Fruit fly (Drosophila melanogaster) whole organism, embryonic: ENCODE results near the gene CG32413.

Experiments
- Adf1 ChIP-seq: fragments of 200-800 bp; sonication (Bioruptor generic); IDR thresholded peaks from 2 replicates; pipeline ENCODE4 v1.3.6; 2022; ENCODE audit warnings: missing biosample characterization, missing genetic modification characterization
- BEAF-32 ChIP-seq: fragments of 200-800 bp; sonication (Bioruptor generic); optimal IDR thresholded peaks from 3 replicates; lab custom pipeline; 2017; ENCODE audit warnings: missing biosample characterization, missing genetic modification characterization, mild to moderate bottlenecking, moderate library complexity, missing genetic modification reagents
- CG10431 ChIP-seq: fragments of 200-800 bp; sonication (Bioruptor generic); optimal IDR thresholded peaks from 3 replicates; lab custom pipeline; 2018; ENCODE audit warnings: missing biosample characterization, mild to moderate bottlenecking, missing genetic modification characterization
- CG10543 ChIP-seq: fragments of 200-800 bp; sonication (Bioruptor generic); optimal IDR thresholded peaks from 3 replicates; lab custom pipeline; 2017; ENCODE audit warnings: missing biosample characterization, mild to moderate bottlenecking, missing genetic modification characterization, moderate library complexity
- CG10979 ChIP-seq: fragments of 200-800 bp; sonication (Bioruptor generic); optimal IDR thresholded peaks from 2 replicates; lab custom pipeline; 2018; ENCODE audit warnings: missing biosample characterization, mild to moderate bottlenecking, missing genetic modification characterization, moderate library complexity
- CG11093 ChIP-seq: fragments of 200-800 bp; sonication (Bioruptor generic); IDR thresholded peaks from 3 replicates; pipeline ENCODE4 v1.3.6; 2022; ENCODE audit warnings: missing biosample characterization, missing genetic modification characterization
- CG11398 ChIP-seq: fragments of 200-800 bp; sonication (Bioruptor generic); optimal IDR thresholded peaks from 2 replicates; lab custom pipeline; 2016; ENCODE audit warnings: missing biosample characterization, missing genetic modification characterization
- CG12236 ChIP-seq: fragments of 200-800 bp; sonication (Bioruptor generic); optimal IDR thresholded peaks from 2 replicates; lab custom pipeline; 2016; ENCODE audit warnings: missing biosample characterization, missing genetic modification characterization
- CG13894 ChIP-seq: fragments of 200-800 bp; sonication (Bioruptor generic); optimal IDR thresholded peaks from 3 replicates; lab custom pipeline; 2018; ENCODE audit warnings: missing biosample characterization, mild to moderate bottlenecking, missing genetic modification characterization, moderate library complexity
- CG14860 ChIP-seq: fragments of 200-800 bp; sonication (Bioruptor generic); IDR thresholded peaks from 3 replicates; pipeline ENCODE4 v1.3.6; 2022; ENCODE audit warnings: missing biosample characterization, missing genetic modification characterization; ENCODE audit not compliant: partially characterized antibody
- CG15073 ChIP-seq: fragments of 200-800 bp; sonication (Bioruptor generic); optimal IDR thresholded peaks from 2 replicates; lab custom pipeline; 2016; ENCODE audit warnings: missing biosample characterization, missing genetic modification characterization
- CG1792 ChIP-seq: fragments of 200-800 bp; sonication (Bioruptor generic); optimal IDR thresholded peaks from 2 replicates; lab custom pipeline; 2016; ENCODE audit warnings: missing biosample characterization, missing genetic modification characterization
- CG2202 ChIP-seq: fragments of 200-800 bp; sonication (Bioruptor generic); optimal IDR thresholded peaks from 2 replicates; lab custom pipeline; 2018; ENCODE audit warnings: missing biosample characterization, mild to moderate bottlenecking, missing genetic modification characterization
- CG3065 ChIP-seq: fragments of 200-800 bp; sonication (Bioruptor generic); optimal IDR thresholded peaks from 2 replicates; lab custom pipeline; 2016; ENCODE audit warnings: missing biosample characterization, missing genetic modification characterization
- CG31388 ChIP-seq: fragments of 200-800 bp; sonication (Bioruptor generic); optimal IDR thresholded peaks from 2 replicates; lab custom pipeline; 2016; ENCODE audit warnings: missing biosample characterization, missing genetic modification characterization
- CG42726 ChIP-seq: fragments of 200-800 bp; sonication (Bioruptor generic); IDR thresholded peaks from 2 replicates; pipeline ENCODE4 v1.3.6; 2022; ENCODE audit warnings: missing biosample characterization, missing genetic modification characterization; ENCODE audit not compliant: partially characterized antibody
- CG4328 ChIP-seq: fragments of 200-800 bp; sonication (Bioruptor generic); optimal IDR thresholded peaks from 3 replicates; lab custom pipeline; 2017; ENCODE audit warnings: missing biosample characterization, missing genetic modification reagents, missing genetic modification characterization
- CG6175 ChIP-seq: fragments of 200-800 bp; sonication (Bioruptor generic); IDR thresholded peaks from 3 replicates; pipeline ENCODE4 v1.3.6; 2022; ENCODE audit warnings: missing biosample characterization, missing genetic modification characterization
- CG6791 ChIP-seq: fragments of 200-800 bp; sonication (Bioruptor generic); IDR thresholded peaks from 3 replicates; pipeline ENCODE4 v1.3.6; 2022; ENCODE audit warnings: missing biosample characterization, missing genetic modification characterization; ENCODE audit not compliant: partially characterized antibody
- Deaf1 ChIP-seq: fragments of 200-800 bp; optimal IDR thresholded peaks from 3 replicates; lab custom pipeline; 2019; ENCODE audit warnings: missing biosample characterization, mild to moderate bottlenecking, missing genetic modification characterization, moderate library complexity
- H15 ChIP-seq: fragments of 200-800 bp; sonication (Bioruptor generic); IDR thresholded peaks from 3 replicates; pipeline ENCODE4 v1.3.6; 2022; ENCODE audit warnings: missing biosample characterization, missing genetic modification characterization
- HLH54F ChIP-seq: fragments of 200-800 bp; sonication (Bioruptor generic); optimal IDR thresholded peaks from 3 replicates; lab custom pipeline; 2016; ENCODE audit warnings: missing biosample characterization, missing genetic modification characterization
- Hand ChIP-seq: fragments of 200-800 bp; sonication (Bioruptor generic); optimal IDR thresholded peaks from 2 replicates; lab custom pipeline; 2017; ENCODE audit warnings: mild to moderate bottlenecking, missing biosample characterization, missing genetic modification reagents, missing genetic modification characterization
- Lim3 ChIP-seq: fragments of 200-800 bp; sonication (Bioruptor generic); IDR thresholded peaks from 2 replicates; pipeline ENCODE4 v1.3.6; 2022; ENCODE audit warnings: missing biosample characterization, missing genetic modification characterization
- NK7.1 ChIP-seq: fragments of 200-800 bp; sonication (Bioruptor generic); optimal IDR thresholded peaks from 3 replicates; lab custom pipeline; 2016; ENCODE audit warnings: missing biosample characterization, missing genetic modification characterization
- Nf-YB ChIP-seq: fragments of 200-800 bp; sonication (Bioruptor generic); optimal IDR thresholded peaks from 3 replicates; lab custom pipeline; 2019; ENCODE audit warnings: missing biosample characterization, mild to moderate bottlenecking, missing genetic modification characterization, moderate library complexity
- Sin3A ChIP-seq: fragments of >200 bp; optimal IDR thresholded peaks from 2 replicates; lab custom pipeline; 2018
- Taf1 ChIP-seq: fragments of 200-800 bp; sonication (Bioruptor generic); IDR thresholded peaks from 2 replicates; pipeline ENCODE4 v1.3.6; 2022; ENCODE audit warnings: missing biosample characterization, missing genetic modification characterization
- ash1 ChIP-seq: fragments of 200-800 bp; sonication (Bioruptor generic); optimal IDR thresholded peaks from 2 replicates; lab custom pipeline; 2018; ENCODE audit warnings: missing biosample characterization, mild to moderate bottlenecking, missing genetic modification characterization
- ato ChIP-seq: fragments of 200-800 bp; sonication (Bioruptor generic); IDR thresholded peaks from 2 replicates; pipeline ENCODE4 v1.3.6; 2022; ENCODE audit warnings: missing biosample characterization, missing genetic modification characterization; ENCODE audit not compliant: partially characterized antibody
- chm ChIP-seq: fragments of 200-800 bp; sonication (Bioruptor generic); IDR thresholded peaks from 2 replicates; pipeline ENCODE4 v1.3.6; 2022; ENCODE audit warnings: missing biosample characterization, missing genetic modification characterization
- crc ChIP-seq: fragments of 200-800 bp; sonication (Bioruptor generic); optimal IDR thresholded peaks from 2 replicates; lab custom pipeline; 2016; ENCODE audit warnings: missing biosample characterization, missing genetic modification characterization
- esg ChIP-seq: fragments of 200-800 bp; sonication (Bioruptor generic); conservative IDR thresholded peaks from 2 replicates; pipeline ENCODE4 v1.3.6; 2022; ENCODE audit warnings: missing biosample characterization, missing genetic modification characterization
- gem ChIP-seq: fragments of 200-800 bp; sonication (Bioruptor generic); optimal IDR thresholded peaks from 2 replicates; lab custom pipeline; 2019; ENCODE audit warnings: missing biosample characterization, mild to moderate bottlenecking, missing genetic modification characterization, moderate library complexity
- ind ChIP-seq: fragments of 200-800 bp; sonication (Bioruptor generic); optimal IDR thresholded peaks from 3 replicates; lab custom pipeline; 2016; ENCODE audit warnings: missing biosample characterization, missing genetic modification characterization
- inv ChIP-seq: fragments of 200-800 bp; sonication (Bioruptor generic); IDR thresholded peaks from 2 replicates; pipeline ENCODE4 v1.3.6; 2022; ENCODE audit warnings: missing biosample characterization, missing genetic modification characterization; ENCODE audit not compliant: partially characterized antibody
- jing ChIP-seq: fragments of 200-800 bp; sonication (Bioruptor generic); optimal IDR thresholded peaks from 2 replicates; lab custom pipeline; 2018; ENCODE audit warnings: missing biosample characterization, mild to moderate bottlenecking, missing genetic modification characterization
- kah ChIP-seq: fragments of 200-800 bp; sonication (Bioruptor generic); optimal IDR thresholded peaks from 2 replicates; lab custom pipeline; 2018; ENCODE audit warnings: missing biosample characterization, mild to moderate bottlenecking, missing genetic modification characterization
- kay ChIP-seq: fragments of 200-800 bp; sonication (Bioruptor generic); optimal IDR thresholded peaks from 2 replicates; lab custom pipeline; 2016; ENCODE audit warnings: missing biosample characterization, missing genetic modification characterization
- onecut ChIP-seq: fragments of 200-800 bp; sonication (Bioruptor generic); IDR thresholded peaks from 2 replicates; pipeline ENCODE4 v1.3.6; 2022; ENCODE audit warnings: missing biosample characterization, missing genetic modification characterization
- pzg ChIP-seq: fragments of 200-800 bp; sonication (Bioruptor generic); optimal IDR thresholded peaks from 3 replicates; lab custom pipeline; 2018; ENCODE audit warnings: missing biosample characterization, mild to moderate bottlenecking, missing genetic modification characterization, moderate library complexity
- rib ChIP-seq: fragments of 200-800 bp; sonication (Bioruptor generic); IDR thresholded peaks from 2 replicates; pipeline ENCODE4 v1.3.6; 2022; ENCODE audit warnings: missing biosample characterization, missing genetic modification characterization
- sd ChIP-seq: fragments of 200-800 bp; sonication (Bioruptor generic); optimal IDR thresholded peaks from 3 replicates; lab custom pipeline; 2018; ENCODE audit warnings: missing biosample characterization, mild to moderate bottlenecking, missing genetic modification characterization, moderate library complexity
- sima ChIP-seq: fragments of 200-800 bp; sonication (Bioruptor generic); optimal IDR thresholded peaks from 2 replicates; lab custom pipeline; 2016; ENCODE audit warnings: missing biosample characterization, missing genetic modification characterization
- slp2 ChIP-seq: fragments of 200-800 bp; sonication (Bioruptor generic); optimal IDR thresholded peaks from 2 replicates; lab custom pipeline; 2016; ENCODE audit warnings: missing biosample characterization, missing genetic modification characterization
- sr ChIP-seq: fragments of 200-800 bp; sonication (Bioruptor generic); IDR thresholded peaks from 3 replicates; pipeline ENCODE4 v1.3.6; 2022; ENCODE audit warnings: missing biosample characterization, missing genetic modification characterization
- tgo ChIP-seq: fragments of 200-800 bp; sonication (Bioruptor generic); IDR thresholded peaks from 3 replicates; pipeline ENCODE4 v1.3.6; 2022; ENCODE audit warnings: missing biosample characterization, missing genetic modification characterization
- tin ChIP-seq: fragments of 200-800 bp; sonication (Bioruptor generic); optimal IDR thresholded peaks from 3 replicates; lab custom pipeline; 2016; ENCODE audit warnings: missing biosample characterization, missing genetic modification characterization
- tll ChIP-seq, 2 experiments: fragments of 200-800 bp in 1 of 2; fragments of >200 bp in 1 of 2; sonication (Bioruptor generic) in 1 of 2; optimal IDR thresholded peaks; 2 replicates each; lab custom pipeline; 2017 to 2019; ENCODE audit warnings: missing biosample characterization in 2 of 2, missing genetic modification characterization in 2 of 2, mild to moderate bottlenecking in 1 of 2, moderate library complexity in 1 of 2
- vvl ChIP-seq: fragments of 200-800 bp; sonication (Bioruptor generic); IDR thresholded peaks from 2 replicates; pipeline ENCODE4 v1.3.6; 2022; ENCODE audit warnings: missing biosample characterization, missing genetic modification characterization
- zf30C ChIP-seq: fragments of 200-800 bp; sonication (Bioruptor generic); optimal IDR thresholded peaks from 3 replicates; lab custom pipeline; 2018; ENCODE audit warnings: missing biosample characterization, mild to moderate bottlenecking, missing genetic modification characterization

The CG32413 gene

DNA sequence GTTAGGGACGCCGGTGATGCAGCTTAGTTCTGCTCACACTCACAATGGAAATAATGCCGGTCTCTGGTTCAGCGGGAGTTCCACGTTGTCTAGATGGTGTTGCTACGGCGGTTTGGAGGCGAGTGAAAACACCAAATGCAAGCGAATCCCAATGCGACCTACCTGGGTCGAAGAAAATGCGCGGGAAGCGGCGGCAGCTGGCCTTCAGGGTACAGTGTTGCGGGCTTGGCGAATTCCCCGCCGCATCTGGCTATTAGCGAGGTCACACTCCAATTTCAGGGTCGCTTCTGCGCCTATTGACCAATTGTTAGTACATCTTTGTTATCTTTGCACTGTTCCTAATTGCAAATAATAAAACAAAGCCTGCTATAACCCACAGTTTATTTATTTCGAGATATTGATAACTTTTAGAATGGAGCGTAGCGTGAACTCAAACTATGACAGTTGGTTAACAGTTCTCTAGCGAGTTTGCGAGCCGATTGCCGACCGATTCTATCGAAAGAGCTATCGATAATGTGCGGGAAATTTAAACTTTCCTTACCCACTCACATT is 28.6 kb upstream of the CG32413 start, which contains the start of gene Rcc1 (continued):
- TF ChIP-seq tin (GFP tag; lab: Kevin White, UChicago) (peak; percentile 9), CG15073 (no peak), CG42726 (GFP tag; lab: Robert Waterston, UW) (no peak), Lim3 (no peak), jing (no peak), CG11093 (GFP tag; lab: Robert Waterston, UW) (no peak), ind (GFP tag; lab: Kevin White, UChicago) (peak; percentile 1), NK7.1 (GFP tag; lab: Kevin White, UChicago) (no peak), CG6175 (GFP tag; lab: Robert Waterston, UW) (no peak), inv (peak; percentile 54), Hand (GFP tag; lab: Kevin White, UChicago) (no peak), slp2 (GFP tag; lab: Kevin White, UChicago) (no peak), zf30C (GFP tag; lab: Kevin White, UChicago) (no peak), rib (no peak), CG31388 (GFP tag; lab: Kevin White, UChicago) (no peak), CG13894 (no peak), CG6791 (GFP tag; lab: Robert Waterston, UW) (0 out of 3 replicates have a peak, but pooled peaks have one; percentile 46), CG4328 (GFP tag; lab: Kevin White, UChicago) (no peak), Sin3A (lab: Kevin White, UChicago) (peak; percentile 98), Deaf1 (no peak), CG3065 (GFP tag; lab: Kevin White, UChicago) (no peak), sr (GFP tag; lab: Robert Waterston, UW) (no peak), chm (GFP tag; lab: Robert Waterston, UW) (no peak), CG10431 (GFP tag; lab: Kevin White, UChicago) (no peak), CG12236 (GFP tag; lab: Kevin White, UChicago) (no peak), sima (GFP tag; lab: Kevin White, UChicago) (no peak), tgo (GFP tag; lab: Robert Waterston, UW) (no peak), kay (no peak), vvl (no peak), ato (GFP tag; lab: Robert Waterston, UW) (peak; percentile 62), pzg (peak; percentile 90), esg (GFP tag; lab: Robert Waterston, UW) (no peak), kah (GFP tag; lab: Kevin White, UChicago) (no peak), CG10543 (no peak), crc (GFP tag; lab: Kevin White, UChicago) (no peak), Nf-YB (GFP tag; lab: Kevin White, UChicago) (peak; percentile 24), onecut (GFP tag; lab: Robert Waterston, UW) (no peak), BEAF-32 (GFP tag; lab: Kevin White, UChicago) (peak; percentile 74), CG11398 (no peak), CG1792 (no peak), H15 (GFP tag; lab: Robert Waterston, UW) (no peak), CG2202 (tag; lab: Kevin White, UChicago) (no peak), tll (GFP tag; optimal IDR thresholded peaks at IDR 0.05; lab: Kevin White, UChicago) (peak in 1 of 2 experiments; percentile 77), Adf1 (GFP tag; lab: Robert Waterston, UW) (peak; percentile 40; the same call in 1 of the 2 replicates), sd (tag; lab: Kevin White, UChicago) (no peak), gem (tag; lab: Kevin White, UChicago) (no peak), CG10979 (no peak), CG14860 (GFP tag; lab: Robert Waterston, UW) (peak; percentile 39; the same call in 1 of the 3 replicates), HLH54F (GFP tag; lab: Kevin White, UChicago) (peak; percentile 18), Taf1 (GFP tag; lab: Robert Waterston, UW) (no peak), ash1 (GFP tag; lab: Kevin White, UChicago) (no peak)
